Fruit fly (Drosophila melanogaster): Measurements from ENCODE around the gene Sry-delta.
A peak's percentile ranks its signal among the peaks of the same experiment; 100 is the strongest.

The Sry-delta gene

DNA sequence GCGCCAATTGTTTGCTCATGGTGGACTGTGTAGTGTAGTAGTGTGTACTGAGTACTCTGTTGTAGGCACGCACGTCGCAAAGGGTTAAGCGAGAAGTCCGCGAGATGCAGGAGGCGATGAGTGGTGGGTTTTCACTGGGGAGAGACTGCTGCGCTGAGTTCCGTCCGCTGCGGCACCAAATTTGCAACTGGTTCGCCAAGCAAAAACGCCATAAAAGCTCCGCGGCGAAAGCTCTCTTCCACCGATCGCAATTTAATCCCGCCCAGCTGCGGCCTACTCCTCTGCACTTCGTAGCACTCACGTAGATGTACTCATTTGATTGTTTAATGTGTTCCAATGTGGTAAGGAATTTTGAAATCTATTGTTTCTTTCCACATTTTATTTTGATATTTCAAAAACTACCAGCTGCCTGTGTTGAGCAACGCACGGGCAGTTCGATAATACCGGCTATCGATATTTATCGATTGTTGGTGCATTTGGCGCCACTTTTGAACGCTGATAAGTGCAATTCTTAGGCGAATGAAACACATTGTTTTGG, 28.1 kb upstream of the Sry-delta start, which contains the start of gene CG7920 (continued):
- 0 out of 3 replicates have a peak, but pooled peaks have one; percentile 15 for TF ChIP-seq CG6175 (GFP tag; IDR thresholded peaks at IDR 0.05)
- no peak for TF ChIP-seq TFAM (GFP tag; optimal IDR thresholded peaks at IDR 0.05)
- no peak for TF ChIP-seq CG32772 (GFP tag; IDR thresholded peaks at IDR 0.05)
- TF ChIP-seq CG6854 (GFP tag; optimal IDR thresholded peaks at IDR 0.05) = peak; percentile 43
- no peak for TF ChIP-seq Bdp1 (GFP tag; optimal IDR thresholded peaks at IDR 0.05)
- TF ChIP-seq danr (GFP tag; IDR thresholded peaks at IDR 0.05) = no peak
- TF ChIP-seq Atf-2 (GFP tag; optimal IDR thresholded peaks at IDR 0.05) = no peak
- peak; percentile 63 for TF ChIP-seq CG1603 (tag; optimal IDR thresholded peaks at IDR 0.05)
- no peak for TF ChIP-seq zfh1 (GFP tag; IDR thresholded peaks at IDR 0.05)
- no peak for TF ChIP-seq hth (optimal IDR thresholded peaks at IDR 0.05)
- TF ChIP-seq CG1024 (GFP tag; IDR thresholded peaks at IDR 0.05) = no peak
- no peak for TF ChIP-seq Blimp-1 (GFP tag; optimal IDR thresholded peaks at IDR 0.05)
- peak in 1 of 2 experiments; percentile 55 for TF ChIP-seq crp (GFP tag; optimal IDR thresholded peaks at IDR 0.05)
- TF ChIP-seq GATAe (GFP tag; conservative IDR thresholded peaks at IDR 0.05) = no peak
- TF ChIP-seq Sry-δ (GFP tag; optimal IDR thresholded peaks at IDR 0.05) = peak; percentile 74
- no peak for TF ChIP-seq CG5180 (GFP tag; optimal IDR thresholded peaks at IDR 0.05)
- TF ChIP-seq CG11247 (GFP tag; IDR thresholded peaks at IDR 0.05) = 0 out of 2 replicates have a peak, but pooled peaks have one; percentile 6
- TF ChIP-seq CG3281 (GFP tag; optimal IDR thresholded peaks at IDR 0.05) = peak; percentile 46
- TF ChIP-seq CG33213 (GFP tag; optimal IDR thresholded peaks at IDR 0.05) = peak; percentile 42
- TF ChIP-seq mirr (GFP tag; optimal IDR thresholded peaks at IDR 0.05) = peak; percentile 1
- TF ChIP-seq chm (GFP tag; IDR thresholded peaks at IDR 0.05) = peak; percentile 22; the same call in 1 of the 2 replicates
- TF ChIP-seq NFAT (GFP tag; IDR thresholded peaks at IDR 0.05) = peak; percentile 12; the same call in 1 of the 2 replicates
- TF ChIP-seq Scr (GFP tag; IDR thresholded peaks at IDR 0.05; ENCODE audit: partially characterized antibody) = peak; percentile 85
- TF ChIP-seq PHDP (tag; optimal IDR thresholded peaks at IDR 0.05) = peak; percentile 6
- peak; percentile 76 for TF ChIP-seq knrl (GFP tag; IDR thresholded peaks at IDR 0.05; ENCODE audit: partially characterized antibody)
- no peak for TF ChIP-seq CG18011 (GFP tag; optimal IDR thresholded peaks at IDR 0.05)
- TF ChIP-seq nerfin-2 (GFP tag; IDR thresholded peaks at IDR 0.05; ENCODE audit: partially characterized antibody) = peak; percentile 55
- TF ChIP-seq CG3847 (GFP tag; IDR thresholded peaks at IDR 0.05) = peak; percentile 36; the same call in 1 of the 2 replicates
- TF ChIP-seq Kr (GFP tag; optimal IDR thresholded peaks at IDR 0.05) = peak; percentile 60
- TF ChIP-seq CTCF (GFP tag; optimal IDR thresholded peaks at IDR 0.05) = peak; percentile 75
- peak; percentile 65; the same call in 1 of the 3 replicates for TF ChIP-seq hb (GFP tag; IDR thresholded peaks at IDR 0.05; ENCODE audit: partially characterized antibody)
- no peak for TF ChIP-seq az2 (GFP tag; optimal IDR thresholded peaks at IDR 0.05)
- TF ChIP-seq HLHmδ (GFP tag; optimal IDR thresholded peaks at IDR 0.05) = no peak
- peak; percentile 3 for TF ChIP-seq ewg (GFP tag; optimal IDR thresholded peaks at IDR 0.05)
- peak; percentile 12 for TF ChIP-seq nau (GFP tag; optimal IDR thresholded peaks at IDR 0.05)
- no peak; the same call in 1 of the 2 replicates for TF ChIP-seq Adf1 (GFP tag; IDR thresholded peaks at IDR 0.05)
- TF ChIP-seq HLH54F (GFP tag; optimal IDR thresholded peaks at IDR 0.05) = peak; percentile 9
- no peak for TF ChIP-seq CG10565 (GFP tag; optimal IDR thresholded peaks at IDR 0.05)
- 0 out of 2 replicates have a peak, but pooled peaks have one; percentile 8 for TF ChIP-seq CG31441 (GFP tag; IDR thresholded peaks at IDR 0.05)
- 0 out of 2 replicates have a peak, but pooled peaks have one; percentile 8 for TF ChIP-seq Ptx1 (GFP tag; IDR thresholded peaks at IDR 0.05)
- TF ChIP-seq CG11398 (GFP tag; optimal IDR thresholded peaks at IDR 0.05) = no peak
- peak; percentile 52 for TF ChIP-seq caup (GFP tag; optimal IDR thresholded peaks at IDR 0.05; ENCODE audit: severe bottlenecking)
- peak; percentile 13; the same call in 1 of the 3 replicates for TF ChIP-seq mld (GFP tag; IDR thresholded peaks at IDR 0.05; ENCODE audit: partially characterized antibody)
- peak; percentile 29; the same call in 1 of the 2 replicates for TF ChIP-seq MBD-R2 (GFP tag; IDR thresholded peaks at IDR 0.05)
- no peak for TF ChIP-seq CG11085 (GFP tag; IDR thresholded peaks at IDR 0.05)
- no peak; the same call in 1 of the 2 replicates for TF ChIP-seq dimm (GFP tag; IDR thresholded peaks at IDR 0.05)
- peak; percentile 89 for TF ChIP-seq Dll (GFP tag; IDR thresholded peaks at IDR 0.05; ENCODE audit: partially characterized antibody)
- no peak for TF ChIP-seq cad (GFP tag; optimal IDR thresholded peaks at IDR 0.05)
- TF ChIP-seq Fer3 (tag; optimal IDR thresholded peaks at IDR 0.05) = no peak
- no peak for TF ChIP-seq CG12236 (GFP tag; optimal IDR thresholded peaks at IDR 0.05)
